Worm (Caenorhabditis elegans): ENCODE data around the gene C27D8.4.

The C27D8.4 gene

ce11 chrIV:12724641-12725040 is 20.7 kb downstream of the C27D8.4 start, which contains the start of the genes T23F6.3 and rbd-1 (continued):
- peak; percentile 86 for TF ChIP-seq pax-3 (tag; optimal IDR thresholded peaks at IDR 0.05)
- peak; percentile 76 for TF ChIP-seq jun-1 (tag; optimal IDR thresholded peaks at IDR 0.05)
- TF ChIP-seq efl-1 (optimal IDR thresholded peaks at IDR 0.05) = peak; percentile 100
- peak; percentile 100 for TF ChIP-seq efl-1 (GFP tag; optimal IDR thresholded peaks at IDR 0.05 in 1 of 2)
- no peak for TF ChIP-seq unc-62 (GFP tag; optimal IDR thresholded peaks at IDR 0.05)
- TF ChIP-seq mab-9 (GFP tag; IDR thresholded peaks at IDR 0.05) = peak; percentile 72
- TF ChIP-seq C34B4.2 (tag; optimal IDR thresholded peaks at IDR 0.05) = no peak
- TF ChIP-seq nhr-20 (tag; optimal IDR thresholded peaks at IDR 0.05) = peak; percentile 95
- TF ChIP-seq grh-1 (GFP tag; IDR thresholded peaks at IDR 0.05) = peak; percentile 76
- peak; percentile 50 for TF ChIP-seq zag-1 (tag; optimal IDR thresholded peaks at IDR 0.05)
- no peak for TF ChIP-seq ces-1 (GFP tag; optimal IDR thresholded peaks at IDR 0.05)
- TF ChIP-seq unc-130 (tag; optimal IDR thresholded peaks at IDR 0.05) = peak; percentile 95
- TF ChIP-seq snpc-4 (tag; optimal IDR thresholded peaks at IDR 0.05) = peak; percentile 68
- TF ChIP-seq pqm-1 (tag; optimal IDR thresholded peaks at IDR 0.05) = no peak
- TF ChIP-seq lin-39 (tag; optimal IDR thresholded peaks at IDR 0.05) = peak; percentile 79
- TF ChIP-seq unc-30 (tag; optimal IDR thresholded peaks at IDR 0.05) = peak; percentile 44
- TF ChIP-seq fkh-10 (GFP tag; optimal IDR thresholded peaks at IDR 0.05) = peak; percentile 52
- TF ChIP-seq irx-1 (tag; optimal IDR thresholded peaks at IDR 0.05) = peak; percentile 84
- TF ChIP-seq lin-15B (tag; optimal IDR thresholded peaks at IDR 0.05) = peak; percentile 79
- TF ChIP-seq C16A3.4 (tag; optimal IDR thresholded peaks at IDR 0.05) = peak; percentile 93
- TF ChIP-seq tlp-1 (tag; optimal IDR thresholded peaks at IDR 0.05) = no peak
- TF ChIP-seq unc-86 (tag; optimal IDR thresholded peaks at IDR 0.05) = peak; percentile 89
- TF ChIP-seq nhr-84 (tag; optimal IDR thresholded peaks at IDR 0.05) = no peak
- peak in 1 of 2 experiments; percentile 92 for TF ChIP-seq ztf-11 (tag; optimal IDR thresholded peaks at IDR 0.05)
- peak; percentile 95 for TF ChIP-seq tbx-2 (tag; optimal IDR thresholded peaks at IDR 0.05)
- TF ChIP-seq C04F5.9 (tag; optimal IDR thresholded peaks at IDR 0.05) = peak; percentile 82
- TF ChIP-seq ceh-8 (GFP tag; optimal IDR thresholded peaks at IDR 0.05) = peak; percentile 90
- TF ChIP-seq vab-15 (tag; optimal IDR thresholded peaks at IDR 0.05) = peak; percentile 66
- TF ChIP-seq swsn-7 (tag; optimal IDR thresholded peaks at IDR 0.05) = peak; percentile 92
- TF ChIP-seq sox-4 (tag; optimal IDR thresholded peaks at IDR 0.05) = peak; percentile 76
- TF ChIP-seq Y116A8C.19 (tag; optimal IDR thresholded peaks at IDR 0.05; ENCODE audit: borderline replicate concordance) = no peak
- peak; percentile 93 to 96 (median 94) for TF ChIP-seq ceh-82 (tag; optimal IDR thresholded peaks at IDR 0.05)
- TF ChIP-seq ztf-4 (tag; optimal IDR thresholded peaks at IDR 0.05) = peak; percentile 75
- TF ChIP-seq snu-23 (GFP tag; optimal IDR thresholded peaks at IDR 0.05) = peak; percentile 96
- peak; percentile 83 for TF ChIP-seq fos-1 (tag; optimal IDR thresholded peaks at IDR 0.05)
- TF ChIP-seq aly-2 (tag; optimal IDR thresholded peaks at IDR 0.05) = peak; percentile 90
- TF ChIP-seq alr-1 (tag; optimal IDR thresholded peaks at IDR 0.05; ENCODE audit: borderline replicate concordance) = no peak
- peak; percentile 92 for TF ChIP-seq dsc-1 (tag; optimal IDR thresholded peaks at IDR 0.05)
- no peak for TF ChIP-seq ceh-63 (GFP tag; optimal IDR thresholded peaks at IDR 0.05)
- TF ChIP-seq nhr-85 (tag) = peak; percentile 96
- peak in 3 of 6 experiments; percentile 66 to 86 (median 79) for TF ChIP-seq elt-3 (tag; optimal IDR thresholded peaks at IDR 0.05)
- peak; percentile 82 for TF ChIP-seq nhr-11 (tag; optimal IDR thresholded peaks at IDR 0.05)
- peak; percentile 44 for TF ChIP-seq mef-2 (tag; optimal IDR thresholded peaks at IDR 0.05)

ce11 chrIV:12725228-12725627 is 21.3 kb downstream of the C27D8.4 start:
- TF ChIP-seq dsc-1 (tag; optimal IDR thresholded peaks at IDR 0.05) (no peak), efl-1 (optimal IDR thresholded peaks at IDR 0.05) (no peak), efl-1 (GFP tag; optimal IDR thresholded peaks at IDR 0.05 in 1 of 2) (peak in 1 of 2 experiments; percentile 92), nhr-28 (tag; optimal IDR thresholded peaks at IDR 0.05) (no peak)

Data from whole organism, L1 larva.